Worm (Caenorhabditis elegans) whole organism, L1 larva: ENCODE results near the gene Y43F8B.9.

ENCODE experiments used
- C04F5.9 ChIP-seq: sonication (generic microtip); optimal IDR thresholded peaks from 2 replicates; lab custom pipeline; 2016; ENCODE audit warnings: missing genetic modification characterization, missing compliant biosample characterization
- C16A3.4 ChIP-seq: fragments of 150-350 bp; optimal IDR thresholded peaks from 2 replicates; lab custom pipeline; 2014; ENCODE audit warnings: missing biosample characterization, missing genetic modification characterization
- C34B4.2 ChIP-seq: sonication (generic microtip); optimal IDR thresholded peaks from 2 replicates; lab custom pipeline; 2017; ENCODE audit warnings: mild to moderate bottlenecking, missing genetic modification characterization, missing compliant biosample characterization
- aly-2 ChIP-seq: fragments of 150-350 bp; optimal IDR thresholded peaks from 2 replicates; lab custom pipeline; 2014; ENCODE audit warnings: missing biosample characterization, missing genetic modification characterization
- ceh-88 ChIP-seq: fragments of 200-800 bp; sonication (Bioruptor generic); IDR thresholded peaks from 2 replicates; pipeline ENCODE4 v1.3.6; 2022; ENCODE audit warnings: missing genetic modification characterization, missing compliant biosample characterization
- dpl-1 ChIP-seq, 3 experiments: fragments of 150-350 bp in 2 of 3; sonication (generic microtip) in 1 of 3; optimal IDR thresholded peaks; 2 replicates each; lab custom pipeline; 2014 to 2017; ENCODE audit warnings: missing biosample characterization in 3 of 3, missing genetic modification characterization in 3 of 3, missing genetic modification reagents in 3 of 3
- efl-1 ChIP-seq, 4 experiments: fragments of 150-350 bp; optimal IDR thresholded peaks in 3 of 4; peaks in 1 of 4; 1 replicate in 1 of 4; 2 replicates in 3 of 4; lab custom pipeline; 2014; ENCODE audit warnings: missing biosample characterization in 2 of 4, missing genetic modification characterization in 2 of 4, missing genetic modification reagents in 2 of 4
- efl-3 ChIP-seq: fragments of 200-800 bp; sonication (Bioruptor generic); optimal IDR thresholded peaks from 2 replicates; lab custom pipeline; 2018; ENCODE audit warnings: mild to moderate bottlenecking, missing genetic modification characterization, missing compliant biosample characterization
- elt-3 ChIP-seq, 6 experiments: fragments of 150-350 bp in 1 of 6; sonication (generic microtip); optimal IDR thresholded peaks; 2 replicates each; lab custom pipeline; 2017 to 2018; ENCODE audit warnings: missing biosample characterization in 6 of 6, missing genetic modification characterization in 6 of 6, inconsistent platforms in 1 of 6
- ets-5 ChIP-seq: fragments of 200-800 bp; sonication (Bioruptor generic); IDR thresholded peaks from 2 replicates; pipeline ENCODE4 v1.3.6; 2022; ENCODE audit warnings: missing genetic modification characterization, missing compliant biosample characterization
- fkh-4 ChIP-seq: sonication (generic microtip); optimal IDR thresholded peaks from 2 replicates; lab custom pipeline; 2016; ENCODE audit warnings: missing compliant biosample characterization, missing genetic modification characterization, borderline replicate concordance
- fkh-8 ChIP-seq: sonication (generic microtip); optimal IDR thresholded peaks from 2 replicates; lab custom pipeline; 2016; ENCODE audit warnings: mild to moderate bottlenecking, missing genetic modification characterization, missing compliant biosample characterization
- grh-1 ChIP-seq: fragments of 200-800 bp; sonication (Bioruptor generic); IDR thresholded peaks from 2 replicates; pipeline ENCODE4 v1.3.6; 2022; ENCODE audit warnings: missing genetic modification reagents, missing genetic modification characterization, missing compliant biosample characterization
- hlh-4 ChIP-seq: sonication (generic microtip); optimal IDR thresholded peaks from 2 replicates; lab custom pipeline; 2016; ENCODE audit warnings: mild to moderate bottlenecking, missing genetic modification characterization, missing compliant biosample characterization
- lin-14 ChIP-seq: fragments of 200-800 bp; sonication (Bioruptor generic); optimal IDR thresholded peaks from 2 replicates; lab custom pipeline; 2018; ENCODE audit warnings: mild to moderate bottlenecking, missing genetic modification characterization, moderate library complexity, missing compliant biosample characterization
- lin-15B ChIP-seq: fragments of 150-350 bp; sonication (generic microtip); optimal IDR thresholded peaks from 3 replicates; lab custom pipeline; 2014; ENCODE audit warnings: missing biosample characterization, missing genetic modification characterization
- lin-35 ChIP-seq, 2 experiments: fragments of 150-350 bp; optimal IDR thresholded peaks; 2 replicates each; lab custom pipeline; 2014; ENCODE audit warnings: missing biosample characterization in 2 of 2, missing genetic modification characterization in 2 of 2, missing genetic modification reagents in 2 of 2
- lin-39 ChIP-seq: fragments of 150-350 bp; optimal IDR thresholded peaks from 2 replicates; lab custom pipeline; 2014; ENCODE audit warnings: missing biosample characterization, missing genetic modification reagents, missing genetic modification characterization
- lir-3 ChIP-seq: sonication (generic microtip); optimal IDR thresholded peaks from 2 replicates; lab custom pipeline; 2016; ENCODE audit warnings: mild to moderate bottlenecking, missing genetic modification characterization, moderate library complexity, missing compliant biosample characterization; ENCODE audit not compliant: poor library complexity
- mab-9 ChIP-seq: fragments of 200-800 bp; sonication (Bioruptor generic); IDR thresholded peaks from 2 replicates; pipeline ENCODE4 v1.3.6; 2022; ENCODE audit warnings: missing genetic modification reagents, missing genetic modification characterization, missing compliant biosample characterization
- mep-1 ChIP-seq: fragments of 150-350 bp; optimal IDR thresholded peaks from 2 replicates; lab custom pipeline; 2014; ENCODE audit warnings: missing biosample characterization, missing genetic modification characterization
- nhr-12 ChIP-seq: sonication (generic microtip); optimal IDR thresholded peaks from 2 replicates; lab custom pipeline; 2017; ENCODE audit warnings: missing biosample characterization, missing genetic modification characterization
- nhr-237 ChIP-seq: fragments of 150-350 bp; optimal IDR thresholded peaks from 2 replicates; lab custom pipeline; 2014; ENCODE audit warnings: missing biosample characterization, missing genetic modification characterization
- nhr-28 ChIP-seq: fragments of 150-350 bp; optimal IDR thresholded peaks from 2 replicates; lab custom pipeline; 2014; ENCODE audit warnings: missing biosample characterization, missing genetic modification characterization
- nhr-47 ChIP-seq: sonication (generic microtip); optimal IDR thresholded peaks from 2 replicates; lab custom pipeline; 2016; ENCODE audit warnings: mild to moderate bottlenecking, missing genetic modification characterization, moderate library complexity, missing compliant biosample characterization
- nhr-71 ChIP-seq: sonication (generic microtip); optimal IDR thresholded peaks from 2 replicates; lab custom pipeline; 2016; ENCODE audit warnings: mild to moderate bottlenecking, missing genetic modification characterization, moderate library complexity, missing compliant biosample characterization
- nhr-76 ChIP-seq: sonication (generic microtip); optimal IDR thresholded peaks from 2 replicates; lab custom pipeline; 2017; ENCODE audit warnings: missing biosample characterization, missing genetic modification characterization
- nhr-77 ChIP-seq: fragments of 150-350 bp; optimal IDR thresholded peaks from 2 replicates; lab custom pipeline; 2014; ENCODE audit warnings: missing biosample characterization, missing genetic modification characterization
- sox-4 ChIP-seq: sonication (generic microtip); optimal IDR thresholded peaks from 2 replicates; lab custom pipeline; 2016; ENCODE audit warnings: missing genetic modification characterization, missing compliant biosample characterization
- sptf-1 ChIP-seq: fragments of 150-350 bp; optimal IDR thresholded peaks from 2 replicates; lab custom pipeline; 2014; ENCODE audit warnings: missing biosample characterization, missing genetic modification characterization
- sup-37 ChIP-seq: fragments of 200-800 bp; sonication (Bioruptor generic); optimal IDR thresholded peaks from 2 replicates; lab custom pipeline; 2018; ENCODE audit warnings: mild to moderate bottlenecking, missing genetic modification characterization, missing compliant biosample characterization
- swsn-7 ChIP-seq: sonication (generic microtip); optimal IDR thresholded peaks from 2 replicates; lab custom pipeline; 2016; ENCODE audit warnings: missing genetic modification characterization, missing compliant biosample characterization
- tbx-2 ChIP-seq: sonication (generic microtip); optimal IDR thresholded peaks from 2 replicates; lab custom pipeline; 2016; ENCODE audit warnings: missing genetic modification characterization, missing compliant biosample characterization
- tlp-1 ChIP-seq: fragments of 150-350 bp; optimal IDR thresholded peaks from 2 replicates; lab custom pipeline; 2014; ENCODE audit warnings: missing biosample characterization, missing genetic modification characterization
- unc-62 ChIP-seq: fragments of 150-350 bp; optimal IDR thresholded peaks from 2 replicates; lab custom pipeline; 2014; ENCODE audit warnings: missing biosample characterization, missing genetic modification reagents, missing genetic modification characterization
- unc-98 ChIP-seq: fragments of 200-800 bp; sonication (Bioruptor generic); IDR thresholded peaks from 2 replicates; pipeline ENCODE4 v1.3.6; 2022; ENCODE audit warnings: missing genetic modification characterization, missing compliant biosample characterization
- vab-15 ChIP-seq: sonication (generic microtip); optimal IDR thresholded peaks from 2 replicates; lab custom pipeline; 2017; ENCODE audit warnings: missing genotype, mild to moderate bottlenecking, missing genetic modification characterization, missing compliant biosample characterization
- zag-1 ChIP-seq: fragments of 150-350 bp; optimal IDR thresholded peaks from 2 replicates; lab custom pipeline; 2014; ENCODE audit warnings: missing biosample characterization, missing genetic modification characterization

The Y43F8B.9 gene

ce11 chrV:19497087-19497486, 19.1 kb downstream of the Y43F8B.9 start:
- TF ChIP-seq vab-15 (no peak), C04F5.9 (tag; lab: Kevin White, UChicago) (no peak), lin-14 (GFP tag; lab: Kevin White, UChicago) (no peak), aly-2 (tag; lab: Kevin White, UChicago) (no peak), nhr-77 (tag; lab: Kevin White, UChicago) (no peak), hlh-4 (tag; lab: Kevin White, UChicago) (no peak), sup-37 (GFP tag; lab: Kevin White, UChicago) (no peak), ceh-88 (GFP tag; lab: Robert Waterston, UW) (no peak)

ce11 chrV:19501389-19501788, 23.4 kb downstream of the Y43F8B.9 start:
- TF ChIP-seq ets-5: no peak
- TF ChIP-seq unc-62 (GFP tag; lab: Kevin White, UChicago): no peak

DNA sequence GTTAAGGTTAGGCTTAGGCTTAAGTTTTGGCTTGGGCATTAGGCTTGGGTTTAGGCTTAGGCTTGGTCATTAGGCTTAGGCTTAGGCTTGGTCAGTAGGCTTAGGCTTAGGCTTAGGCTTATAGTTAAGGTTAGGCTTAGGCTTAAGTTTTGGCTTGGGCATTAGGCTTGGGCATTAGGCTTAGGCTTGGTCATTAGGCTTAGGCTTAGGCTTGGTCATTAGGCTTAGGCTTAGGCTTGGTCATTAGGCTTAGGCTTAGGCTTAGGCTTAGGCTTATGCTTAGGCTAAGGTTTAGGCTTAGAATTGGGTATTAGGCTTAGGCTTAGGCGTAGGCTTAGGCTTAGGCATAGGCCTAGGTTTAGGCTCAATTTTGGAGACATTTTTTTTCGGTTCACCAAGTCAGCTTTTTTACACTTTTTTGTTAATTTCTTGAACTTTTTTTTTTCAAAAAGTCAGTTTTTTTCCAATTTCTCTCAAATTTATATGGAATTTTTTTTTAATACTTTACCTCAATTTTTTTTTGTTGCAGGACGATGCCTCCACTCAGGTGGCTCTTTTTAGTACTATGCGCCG, 24.7 kb downstream of the Y43F8B.9 start, which contains the start of gene Y43F8B.3:
TSS of gene Y43F8B.3 (plus strand) at position 523 of the 573 bp plus-strand sequence.
- TF ChIP-seq lin-39: no peak
- no peak for TF ChIP-seq sup-37 (GFP tag; lab: Kevin White, UChicago)
- no peak for TF ChIP-seq nhr-76 (tag; lab: Kevin White, UChicago)
- no peak for TF ChIP-seq tlp-1 (tag; lab: Kevin White, UChicago)
- TF ChIP-seq unc-98: no peak
- TF ChIP-seq lin-15B (tag; lab: Kevin White, UChicago): no peak
- no peak for TF ChIP-seq efl-3 (GFP tag; lab: Kevin White, UChicago)
- no peak for TF ChIP-seq lin-35 (GFP tag; optimal IDR thresholded peaks at IDR 0.05; lab: Kevin White, UChicago)
- TF ChIP-seq mep-1 (tag; lab: Kevin White, UChicago): no peak
- TF ChIP-seq lir-3 (tag; lab: Kevin White, UChicago): no peak
- TF ChIP-seq elt-3 (tag; optimal IDR thresholded peaks at IDR 0.05; lab: Kevin White, UChicago): no peak
- TF ChIP-seq efl-1 (optimal IDR thresholded peaks at IDR 0.05; lab: Kevin White, UChicago): no peak
- TF ChIP-seq efl-1 (GFP tag; optimal IDR thresholded peaks at IDR 0.05 in 1 of 2; lab: Kevin White, UChicago): no peak
- no peak for TF ChIP-seq C16A3.4 (tag; lab: Kevin White, UChicago)

DNA sequence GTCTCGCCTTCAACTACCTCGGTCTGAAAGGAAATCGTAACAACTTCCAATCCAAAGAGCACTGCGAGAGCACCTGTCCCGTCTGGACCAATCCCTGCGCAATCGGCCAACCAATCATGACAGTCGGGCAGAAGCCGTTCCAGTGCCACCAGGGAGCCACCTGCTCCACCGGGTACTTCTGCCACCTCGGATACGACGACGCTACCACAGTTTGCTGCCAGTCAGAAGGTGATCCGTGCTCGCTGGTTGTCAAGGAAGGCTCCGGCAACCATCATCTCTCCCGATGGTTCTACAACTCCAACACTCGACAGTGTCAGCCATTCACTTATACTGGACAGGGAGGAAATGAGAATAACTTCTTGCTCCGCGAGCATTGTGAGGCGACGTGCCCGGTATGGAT, 31.1 kb downstream of the Y43F8B.9 start:
- TF ChIP-seq fkh-8 (tag; lab: Kevin White, UChicago) (no peak), efl-1 (optimal IDR thresholded peaks at IDR 0.05; lab: Kevin White, UChicago) (no peak), efl-1 (GFP tag; optimal IDR thresholded peaks at IDR 0.05 in 1 of 2; lab: Kevin White, UChicago) (peak in 1 of 2 experiments; percentile 19)
- TF ChIP-seq, all 84 proteins: peak for 1

- TF ChIP-seq nhr-12 (tag; lab: Kevin White, UChicago) (no peak), nhr-47 (tag; lab: Kevin White, UChicago) (no peak), nhr-28 (tag; lab: Kevin White, UChicago) (no peak), lin-39 (no peak), grh-1 (no peak)
Measured at ce11 chrV:19510352-19510751, 32.4 kb downstream of the Y43F8B.9 start.

DNA sequence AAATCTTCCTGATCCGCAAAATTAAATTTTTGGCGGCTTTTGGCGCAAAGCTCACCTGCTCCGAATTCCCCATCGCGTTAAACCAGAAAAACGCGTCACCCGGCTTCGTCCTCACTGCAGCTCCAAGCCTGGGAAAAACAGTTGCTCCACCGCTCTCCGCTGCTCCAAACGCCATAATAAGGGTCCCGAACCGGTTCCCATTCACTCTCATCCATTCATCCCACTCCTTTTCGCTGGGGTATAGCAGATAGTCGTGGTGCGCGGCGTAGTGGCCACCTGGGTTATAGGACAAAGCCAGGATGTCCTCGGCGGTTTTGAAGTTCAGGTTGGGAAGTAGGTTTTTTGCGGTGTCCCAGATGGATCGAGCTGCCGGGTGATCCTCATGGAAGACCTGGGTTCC, 33.0 kb downstream of the Y43F8B.9 start:
- TF ChIP-seq lin-14 (GFP tag; lab: Kevin White, UChicago) (no peak), nhr-237 (tag; lab: Kevin White, UChicago) (no peak), tbx-2 (tag; lab: Kevin White, UChicago) (no peak), sptf-1 (no peak), sox-4 (tag; lab: Kevin White, UChicago) (no peak), fkh-4 (tag; lab: Kevin White, UChicago) (no peak), zag-1 (tag; lab: Kevin White, UChicago) (no peak), swsn-7 (tag; lab: Kevin White, UChicago) (no peak), nhr-71 (tag; lab: Kevin White, UChicago) (no peak), C34B4.2 (tag; lab: Kevin White, UChicago) (no peak), dpl-1 (GFP tag; optimal IDR thresholded peaks at IDR 0.05; lab: Kevin White, UChicago) (no peak), mab-9 (GFP tag; lab: Robert Waterston, UW) (no peak)
